Fruit fly (Drosophila melanogaster): ENCODE measurements around the gene fy.

Gene fy

DNA sequence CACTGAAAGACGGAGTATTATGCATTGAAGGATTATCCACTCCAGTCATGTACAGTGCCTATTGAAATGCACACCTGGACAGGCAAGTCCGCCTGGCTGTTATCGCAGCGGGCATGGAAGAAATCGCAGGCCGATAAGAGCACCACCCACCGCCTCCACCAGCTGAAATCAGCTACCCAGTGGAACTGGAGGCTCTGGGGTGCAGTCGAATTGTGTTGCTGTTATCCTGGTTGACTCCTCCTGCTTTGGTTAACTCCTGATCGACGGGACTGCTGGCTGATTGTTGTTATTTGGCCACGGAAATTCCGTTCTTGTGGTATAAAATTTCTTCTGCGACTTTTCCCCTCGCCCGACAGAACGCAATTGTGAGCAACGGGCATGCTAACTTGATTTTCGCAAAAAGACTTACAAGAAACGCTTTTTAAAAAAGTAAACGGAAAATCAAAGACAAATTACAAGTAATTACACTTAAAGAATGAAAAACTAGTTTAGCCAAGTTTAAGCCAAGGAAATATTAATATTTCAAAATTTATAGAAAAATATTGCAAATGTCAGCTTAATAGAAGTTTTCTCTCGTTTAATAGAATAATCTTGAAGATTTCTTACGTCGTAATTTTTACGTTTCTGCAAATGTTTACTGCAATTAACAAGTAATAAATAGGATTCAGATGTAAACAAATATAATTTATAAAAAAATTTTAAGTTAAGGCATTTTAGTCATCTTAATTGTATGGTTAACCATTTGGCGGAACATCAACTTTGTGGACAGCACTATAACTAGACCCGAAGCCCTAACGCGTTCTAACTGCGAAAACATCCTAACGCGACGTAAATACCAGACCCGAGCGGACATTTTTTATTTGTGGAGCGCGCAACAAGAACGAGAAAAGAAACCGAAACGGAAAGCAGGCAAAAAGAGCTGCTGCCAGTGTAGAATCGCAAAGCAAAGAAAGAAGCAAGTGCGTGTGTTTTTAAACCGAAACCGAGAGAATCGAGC lies 12.1 kb upstream of the fy start, which contains the start of the genes CG13398 and Akap200 (continued):
- TF ChIP-seq CG12744 (GFP tag; optimal IDR thresholded peaks at IDR 0.05) (no peak), Abd-B (GFP tag; optimal IDR thresholded peaks at IDR 0.05) (no peak), Six4 (GFP tag; optimal IDR thresholded peaks at IDR 0.05) (peak; percentile 21), HHEX (GFP tag; optimal IDR thresholded peaks at IDR 0.05) (peak; percentile 2), Ets97D (GFP tag; optimal IDR thresholded peaks at IDR 0.05) (peak; percentile 36), ssp (GFP tag; IDR thresholded peaks at IDR 0.05) (peak; percentile 36; the same call in 1 of the 2 replicates), ranshi (GFP tag; IDR thresholded peaks at IDR 0.05) (no peak), Neu2 (GFP tag; optimal IDR thresholded peaks at IDR 0.05; ENCODE audit: borderline replicate concordance) (no peak), pita (GFP tag; optimal IDR thresholded peaks at IDR 0.05) (no peak), psq (GFP tag; optimal IDR thresholded peaks at IDR 0.05) (no peak), Hsf (GFP tag; optimal IDR thresholded peaks at IDR 0.05) (peak; percentile 16), D19A (tag; optimal IDR thresholded peaks at IDR 0.05) (peak; percentile 41), CG10274 (GFP tag; optimal IDR thresholded peaks at IDR 0.05) (no peak), al (GFP tag; IDR thresholded peaks at IDR 0.05) (no peak), CG4854 (GFP tag; optimal IDR thresholded peaks at IDR 0.05) (no peak), disco-r (GFP tag; optimal IDR thresholded peaks at IDR 0.05) (no peak), CG14441 (GFP tag; IDR thresholded peaks at IDR 0.05) (0 out of 2 replicates have a peak, but pooled peaks have one; percentile 17), Trl (optimal IDR thresholded peaks at IDR 0.05) (no peak), Trl (GFP tag; optimal IDR thresholded peaks at IDR 0.05) (no peak), E2f2 (GFP tag; IDR thresholded peaks at IDR 0.05) (peak; percentile 45), run (tag; optimal IDR thresholded peaks at IDR 0.05) (no peak), lola (GFP tag; optimal IDR thresholded peaks at IDR 0.05) (peak in 1 of 3 experiments; percentile 50), D (optimal IDR thresholded peaks at IDR 0.05) (no peak), D (GFP tag; optimal IDR thresholded peaks at IDR 0.05) (no peak), TFAM (GFP tag; optimal IDR thresholded peaks at IDR 0.05) (no peak), PHDP (tag; optimal IDR thresholded peaks at IDR 0.05) (no peak), CG5245 (GFP tag; optimal IDR thresholded peaks at IDR 0.05) (no peak), CG9727 (GFP tag; optimal IDR thresholded peaks at IDR 0.05) (peak; percentile 38), CG33557 (GFP tag; optimal IDR thresholded peaks at IDR 0.05) (peak; percentile 6), HLH3B (GFP tag; IDR thresholded peaks at IDR 0.05) (no peak), NC2β (GFP tag; optimal IDR thresholded peaks at IDR 0.05) (no peak), Spps (tag; optimal IDR thresholded peaks at IDR 0.05) (no peak), mirr (GFP tag; optimal IDR thresholded peaks at IDR 0.05) (no peak), esg (GFP tag; conservative IDR thresholded peaks at IDR 0.05) (no peak), CG34376 (GFP tag; optimal IDR thresholded peaks at IDR 0.05) (no peak), CG14014 (GFP tag; IDR thresholded peaks at IDR 0.05) (no peak), hbn (GFP tag; IDR thresholded peaks at IDR 0.05; ENCODE audit: partially characterized antibody) (no peak), hb (GFP tag; IDR thresholded peaks at IDR 0.05; ENCODE audit: partially characterized antibody) (no peak), CG11085 (GFP tag; IDR thresholded peaks at IDR 0.05) (no peak), unpg (GFP tag; optimal IDR thresholded peaks at IDR 0.05) (no peak), pfk (GFP tag; optimal IDR thresholded peaks at IDR 0.05) (no peak), ems (GFP tag; optimal IDR thresholded peaks at IDR 0.05) (no peak), chm (GFP tag; IDR thresholded peaks at IDR 0.05) (no peak), CG11696 (GFP tag; IDR thresholded peaks at IDR 0.05) (no peak), CG2199 (GFP tag; IDR thresholded peaks at IDR 0.05) (no peak), Sry-β (GFP tag; optimal IDR thresholded peaks at IDR 0.05) (peak; percentile 90), nerfin-1 (tag; optimal IDR thresholded peaks at IDR 0.05) (no peak), CG2678 (tag; optimal IDR thresholded peaks at IDR 0.05) (no peak), CG18599 (GFP tag; optimal IDR thresholded peaks at IDR 0.05) (no peak)
